Worm (Caenorhabditis elegans) whole organism, dauer: ENCODE measurements around the gene clec-78.

Source experiments
- unc-62 ChIP-seq: sonication (generic microtip); optimal IDR thresholded peaks from 2 replicates; lab custom pipeline; 2017; ENCODE audit warnings: missing biosample characterization, missing genetic modification reagents, missing genetic modification characterization

clec-78 gene

DNA sequence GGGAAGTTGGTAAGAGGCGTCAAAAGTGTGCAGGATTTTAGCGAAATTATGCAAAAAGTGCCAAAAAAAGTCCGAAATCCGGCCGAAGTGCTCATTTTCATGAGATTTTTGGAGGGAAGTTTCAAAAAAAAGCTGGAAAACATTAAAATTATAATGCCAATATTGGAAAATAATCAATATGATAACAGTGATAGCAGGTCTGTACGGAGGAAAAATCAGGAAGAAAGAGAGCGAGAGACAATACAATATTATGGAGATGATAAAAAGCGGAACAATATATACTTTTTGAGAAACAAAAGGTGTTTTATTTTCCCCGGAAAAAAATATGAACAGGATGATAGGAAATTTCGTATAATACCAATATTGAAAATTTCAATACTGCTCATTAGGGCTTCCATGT lies 64.5 kb downstream of the clec-78 start:
- no peak for TF ChIP-seq unc-62 (GFP tag; lab: Kevin White, UChicago)

DNA sequence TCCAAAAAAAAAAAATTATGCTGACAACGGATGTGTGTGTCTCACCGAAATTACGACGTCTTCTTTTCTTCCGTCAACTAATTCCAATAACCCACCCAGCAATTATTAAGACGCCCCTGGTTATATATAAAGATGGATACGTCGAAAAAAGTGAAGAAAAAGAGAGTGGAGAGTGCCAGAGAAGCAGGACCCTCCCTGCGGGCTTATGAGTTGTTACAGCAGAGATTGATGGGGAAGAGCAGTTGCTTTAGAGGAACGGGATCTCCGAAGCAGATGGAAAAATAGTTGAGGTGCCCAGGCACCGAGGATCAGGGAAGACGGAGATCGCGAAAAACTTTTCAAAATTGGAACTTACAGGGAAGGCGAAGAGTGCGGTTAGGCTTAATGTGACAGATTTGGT lies 66.4 kb downstream of the clec-78 start:
- TF ChIP-seq unc-62 (GFP tag; lab: Kevin White, UChicago): no peak

DNA sequence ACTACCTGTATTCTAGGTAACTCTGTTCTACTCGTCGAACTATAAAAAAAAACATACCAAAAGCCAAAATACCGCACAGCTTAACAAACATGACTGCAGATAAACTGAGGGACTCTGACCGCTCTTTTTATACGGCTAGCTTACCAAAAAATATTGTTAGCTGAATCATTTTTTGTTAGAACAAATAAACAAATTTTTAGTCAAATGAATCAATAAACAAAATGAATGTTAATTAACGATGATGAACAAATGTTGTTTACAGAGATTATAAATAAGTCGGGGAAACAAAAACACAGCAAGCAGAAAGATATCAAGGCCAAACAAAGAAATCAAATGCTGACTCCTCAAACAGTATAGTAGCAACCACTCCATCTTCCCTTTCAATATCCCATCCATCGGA lies 74.7 kb downstream of the clec-78 start, which contains the start of gene ilys-6:
Gene ilys-6 (minus strand): TSS at position 101 of the 400 bp plus-strand sequence.
- no peak for TF ChIP-seq unc-62 (GFP tag; lab: Kevin White, UChicago)
